Fruit fly (Drosophila melanogaster): ENCODE results near the gene Nmdmc.
A peak's percentile ranks its signal among the peaks of the same experiment; 100 is the strongest.

Gene Nmdmc

DNA sequence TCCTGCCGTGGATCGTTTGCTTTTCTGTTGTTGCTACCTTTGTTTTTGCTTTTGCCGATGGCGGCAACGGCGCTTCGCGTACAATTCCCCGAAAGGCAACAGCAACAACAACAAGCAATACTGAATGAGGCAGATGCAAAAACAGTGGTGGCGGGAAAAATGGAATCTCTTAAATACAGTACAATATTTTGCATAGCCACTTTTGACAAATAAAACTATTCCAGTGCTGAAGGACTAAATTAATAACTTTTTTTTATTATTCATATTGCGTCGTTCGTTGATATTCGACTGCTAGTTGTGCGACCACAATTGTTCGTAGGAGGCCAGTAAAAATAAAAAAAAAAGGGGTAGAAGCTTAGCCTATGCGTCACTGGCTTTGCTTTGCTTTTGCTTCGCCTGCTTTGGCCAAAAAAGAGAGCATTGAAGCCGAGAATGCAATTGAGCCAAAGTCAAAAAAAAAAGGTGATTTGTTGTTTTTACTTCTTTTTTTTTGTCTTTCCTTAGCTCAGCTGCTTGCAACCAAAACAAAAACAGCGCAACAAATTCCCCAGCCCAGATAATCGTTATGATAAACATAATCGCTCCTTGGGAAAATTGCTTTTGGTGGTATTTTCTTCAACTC, 18.4 kb downstream of the Nmdmc start (continued):
- TF ChIP-seq CG10366 (GFP tag; IDR thresholded peaks at IDR 0.05) (peak; percentile 92), Hsf (GFP tag; optimal IDR thresholded peaks at IDR 0.05) (peak; percentile 90), klu (GFP tag; IDR thresholded peaks at IDR 0.05) (peak; percentile 29; the same call in 1 of the 2 replicates), Dfd (GFP tag; optimal IDR thresholded peaks at IDR 0.05) (no peak), NC2β (GFP tag; optimal IDR thresholded peaks at IDR 0.05) (peak; percentile 73), CG6791 (GFP tag; IDR thresholded peaks at IDR 0.05; ENCODE audit: partially characterized antibody) (no peak), CG18262 (tag; optimal IDR thresholded peaks at IDR 0.05) (peak; percentile 84), Lpt (GFP tag; optimal IDR thresholded peaks at IDR 0.05) (no peak), CG1233 (GFP tag; optimal IDR thresholded peaks at IDR 0.05) (peak; percentile 75), gce (GFP tag; IDR thresholded peaks at IDR 0.05) (peak; percentile 89; the same call in 2 of the 3 replicates), knrl (GFP tag; IDR thresholded peaks at IDR 0.05; ENCODE audit: partially characterized antibody) (no peak), da (GFP tag; optimal IDR thresholded peaks at IDR 0.05) (no peak), her (GFP tag; optimal IDR thresholded peaks at IDR 0.05) (peak; percentile 77), gro (GFP tag; optimal IDR thresholded peaks at IDR 0.05) (peak; percentile 76), H15 (GFP tag; IDR thresholded peaks at IDR 0.05) (peak; percentile 92), ssp (GFP tag; IDR thresholded peaks at IDR 0.05) (peak; percentile 78), Sox102F (GFP tag; optimal IDR thresholded peaks at IDR 0.05) (peak; percentile 96), CG8290 (GFP tag; optimal IDR thresholded peaks at IDR 0.05) (peak; percentile 53), CG8290 (tag; optimal IDR thresholded peaks at IDR 0.05) (peak in 1 of 2 experiments; percentile 81), CG12236 (GFP tag; optimal IDR thresholded peaks at IDR 0.05) (peak; percentile 65), CG10959 (GFP tag; IDR thresholded peaks at IDR 0.05) (peak; percentile 75), CG4820 (GFP tag; optimal IDR thresholded peaks at IDR 0.05) (peak; percentile 83), dysf (GFP tag; IDR thresholded peaks at IDR 0.05) (peak; percentile 93), CG9876 (GFP tag; optimal IDR thresholded peaks at IDR 0.05) (no peak), CG10274 (GFP tag; optimal IDR thresholded peaks at IDR 0.05) (peak; percentile 69), CG4854 (GFP tag; optimal IDR thresholded peaks at IDR 0.05) (peak; percentile 80), bsh (GFP tag; optimal IDR thresholded peaks at IDR 0.05) (peak; percentile 89 to 99), Ptx1 (GFP tag; IDR thresholded peaks at IDR 0.05) (peak; percentile 94), al (GFP tag; IDR thresholded peaks at IDR 0.05) (peak; percentile 76), CG12155 (GFP tag; optimal IDR thresholded peaks at IDR 0.05) (peak; percentile 79), lmd (GFP tag; IDR thresholded peaks at IDR 0.05) (peak; percentile 89), CG9215 (GFP tag; IDR thresholded peaks at IDR 0.05) (peak; percentile 79), CG7839 (tag; optimal IDR thresholded peaks at IDR 0.05) (peak; percentile 86), hb (GFP tag; IDR thresholded peaks at IDR 0.05; ENCODE audit: partially characterized antibody) (no peak), unpg (GFP tag; optimal IDR thresholded peaks at IDR 0.05) (peak; percentile 91), CG2712 (tag; optimal IDR thresholded peaks at IDR 0.05) (peak; percentile 86), fd3F (GFP tag; optimal IDR thresholded peaks at IDR 0.05) (peak; percentile 86), nmo (GFP tag; optimal IDR thresholded peaks at IDR 0.05) (peak; percentile 82), Trl (optimal IDR thresholded peaks at IDR 0.05) (no peak), Trl (GFP tag; optimal IDR thresholded peaks at IDR 0.05) (peak; percentile 85), CG6854 (GFP tag; optimal IDR thresholded peaks at IDR 0.05) (peak; percentile 70), CG16815 (GFP tag; optimal IDR thresholded peaks at IDR 0.05) (peak; percentile 57), Hr78 (GFP tag; optimal IDR thresholded peaks at IDR 0.05) (peak in 1 of 2 experiments; percentile 46), pho (GFP tag; optimal IDR thresholded peaks at IDR 0.05) (peak; percentile 85), croc (GFP tag; conservative IDR thresholded peaks at IDR 0.05) (peak; percentile 78), CG11696 (GFP tag; IDR thresholded peaks at IDR 0.05) (peak; percentile 98), jing (GFP tag; optimal IDR thresholded peaks at IDR 0.05) (peak; percentile 73), mirr (GFP tag; optimal IDR thresholded peaks at IDR 0.05) (no peak), bcd (GFP tag; optimal IDR thresholded peaks at IDR 0.05) (peak; percentile 87), CG7786 (GFP tag; optimal IDR thresholded peaks at IDR 0.05) (peak; percentile 73), slou (GFP tag; optimal IDR thresholded peaks at IDR 0.05) (peak; percentile 28)

All from whole organism, embryonic.